Fruit fly (Drosophila melanogaster) whole organism, adult: Measurements from ENCODE around the gene Brd8.

Experiments used
- CG14711 ChIP-seq: fragments of 200-800 bp; sonication (Bioruptor generic); optimal IDR thresholded peaks from 2 replicates; lab custom pipeline; 2018; ENCODE audit warnings: missing biosample characterization, mild to moderate bottlenecking, missing genetic modification characterization, moderate library complexity
- CG5204 ChIP-seq: fragments of 200-800 bp; sonication (Bioruptor generic); optimal IDR thresholded peaks from 2 replicates; lab custom pipeline; 2016; ENCODE audit warnings: missing biosample characterization, missing genetic modification characterization
- kay ChIP-seq: fragments of 200-800 bp; sonication (Bioruptor generic); peaks from one replicate; lab custom pipeline; 2016; ENCODE audit warnings: missing biosample characterization, missing genetic modification characterization, borderline replicate concordance
- tj ChIP-seq: fragments of 200-800 bp; sonication (Bioruptor generic); optimal IDR thresholded peaks from 3 replicates; lab custom pipeline; 2017; ENCODE audit warnings: missing biosample characterization, mild to moderate bottlenecking, missing genetic modification characterization, moderate library complexity

- TF ChIP-seq tj (GFP tag; lab: Kevin White, UChicago): no peak
- no peak for TF ChIP-seq CG5204
- TF ChIP-seq kay (GFP tag; lab: Kevin White, UChicago): no peak
- no peak for TF ChIP-seq CG14711 (tag; lab: Kevin White, UChicago)
Measured at dm6 chr3R:29211702-29212101, 11.6 kb upstream of the Brd8 start.
